Fruit fly (Drosophila melanogaster): Measurements from ENCODE around the gene CG13045.

The CG13045 gene

DNA sequence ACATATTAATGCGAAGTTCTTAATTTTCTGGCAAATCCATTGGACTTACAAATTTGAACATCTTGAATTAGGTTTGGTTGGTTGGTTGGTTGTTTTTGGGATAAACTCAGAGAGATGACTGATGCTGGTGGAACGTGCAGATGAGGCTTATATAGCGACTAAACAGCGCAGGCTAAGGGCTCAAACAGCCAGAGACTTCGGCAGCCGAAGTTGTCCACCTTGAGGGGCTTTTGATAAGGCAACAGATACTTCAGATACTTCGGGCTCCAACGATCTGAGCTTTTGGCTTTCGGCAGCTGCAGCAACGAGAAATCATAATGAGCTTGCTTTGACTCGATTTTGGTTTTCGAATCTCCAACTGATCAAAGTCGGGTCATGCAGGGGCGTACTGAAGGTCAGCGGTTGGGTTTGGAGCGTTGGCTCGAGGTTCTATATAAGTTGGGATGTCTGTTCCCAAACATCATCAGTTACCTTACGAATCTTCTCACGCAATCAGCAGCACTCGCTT, 28.7 kb upstream of the CG13045 start, which contains the start of the genes CG13041 and CG13060:
TSS of gene CG13041 (minus strand) at position 128 of the 508 bp plus-strand sequence.
TSS of gene CG13060 (plus strand) at position 458 of the 508 bp plus-strand sequence.
- no peak for TF ChIP-seq Optix (GFP tag; IDR thresholded peaks at IDR 0.05)
- no peak for TF ChIP-seq CG16779 (GFP tag; IDR thresholded peaks at IDR 0.05)
- TF ChIP-seq chinmo (GFP tag; IDR thresholded peaks at IDR 0.05; ENCODE audit: partially characterized antibody): 0 out of 4 replicates have a peak, but pooled peaks have one; percentile 61
- TF ChIP-seq CG17361 (GFP tag; IDR thresholded peaks at IDR 0.05): no peak
- TF ChIP-seq maf-S (GFP tag; optimal IDR thresholded peaks at IDR 0.05): no peak
- TF ChIP-seq CG3407 (GFP tag; optimal IDR thresholded peaks at IDR 0.05): no peak
- TF ChIP-seq Camta (GFP tag; optimal IDR thresholded peaks at IDR 0.05): no peak
- no peak for TF ChIP-seq exex (tag; optimal IDR thresholded peaks at IDR 0.05)
- peak; percentile 68 for TF ChIP-seq Deaf1 (tag; optimal IDR thresholded peaks at IDR 0.05)
- TF ChIP-seq lab (GFP tag; optimal IDR thresholded peaks at IDR 0.05): no peak
- TF ChIP-seq CG7987 (GFP tag; optimal IDR thresholded peaks at IDR 0.05): no peak

- no peak for TF ChIP-seq CG8290 (GFP tag; optimal IDR thresholded peaks at IDR 0.05)
- TF ChIP-seq CG8290 (tag; optimal IDR thresholded peaks at IDR 0.05): no peak
- TF ChIP-seq Drgx (GFP tag; IDR thresholded peaks at IDR 0.05): no peak
- TF ChIP-seq cato (GFP tag; optimal IDR thresholded peaks at IDR 0.05; ENCODE audit: borderline replicate concordance): no peak
- TF ChIP-seq dan (GFP tag; IDR thresholded peaks at IDR 0.05): no peak
- TF ChIP-seq CG1233 (GFP tag; optimal IDR thresholded peaks at IDR 0.05): no peak
- no peak for TF ChIP-seq disco-r (GFP tag; optimal IDR thresholded peaks at IDR 0.05)
- no peak for TF ChIP-seq Xbp1 (GFP tag; optimal IDR thresholded peaks at IDR 0.05)
- TF ChIP-seq dimm (GFP tag; IDR thresholded peaks at IDR 0.05): no peak
- TF ChIP-seq oc (tag; optimal IDR thresholded peaks at IDR 0.05): no peak
- TF ChIP-seq Spps (tag; optimal IDR thresholded peaks at IDR 0.05): no peak
- TF ChIP-seq lmd (GFP tag; IDR thresholded peaks at IDR 0.05): no peak
- no peak for TF ChIP-seq chinmo (GFP tag; IDR thresholded peaks at IDR 0.05; ENCODE audit: partially characterized antibody)
- TF ChIP-seq abd-A (tag; optimal IDR thresholded peaks at IDR 0.05): no peak
- no peak for TF ChIP-seq Gsc (GFP tag; IDR thresholded peaks at IDR 0.05)
- TF ChIP-seq CG43689 (GFP tag; IDR thresholded peaks at IDR 0.05): no peak
- no peak for TF ChIP-seq CG4360 (GFP tag; IDR thresholded peaks at IDR 0.05)
- TF ChIP-seq CG10321 (GFP tag; IDR thresholded peaks at IDR 0.05): no peak
- no peak for TF ChIP-seq CG6254 (GFP tag; optimal IDR thresholded peaks at IDR 0.05)
- TF ChIP-seq CG4730 (GFP tag; IDR thresholded peaks at IDR 0.05): no peak
- no peak for TF ChIP-seq H2.0 (GFP tag; IDR thresholded peaks at IDR 0.05)
These were observed 27.0 kb upstream of the CG13045 start, which contains the start of gene Nplp3 for dm6 chr3L:16317724-16318123. Nplp3 (plus strand) TSS chr3L:16318024.

DNA sequence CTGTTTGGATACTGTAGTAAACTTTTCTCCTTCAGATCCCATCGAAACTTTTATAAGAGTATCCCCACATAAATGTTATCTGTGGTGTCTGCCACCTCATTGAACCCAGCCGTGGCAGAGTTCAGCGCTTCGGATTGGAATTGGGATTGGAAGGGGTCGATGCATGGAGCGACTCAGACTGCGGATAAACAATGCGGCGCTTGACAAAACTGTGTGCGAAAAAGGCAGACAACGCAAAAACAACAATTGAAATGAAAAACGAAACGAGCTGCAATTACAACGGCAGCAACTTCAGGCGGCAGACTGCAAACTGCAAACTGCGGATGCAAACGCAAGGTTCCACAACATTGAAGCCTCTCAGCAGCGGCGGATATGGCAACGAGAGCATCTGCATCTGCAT, 23.2 kb upstream of the CG13045 start, which contains the start of gene CG13062:
TSS of gene CG13062 (plus strand) at position 301 of the 400 bp plus-strand sequence.
- TF ChIP-seq CG7556 (GFP tag; optimal IDR thresholded peaks at IDR 0.05) (no peak), CG3995 (GFP tag; optimal IDR thresholded peaks at IDR 0.05) (no peak), CG9876 (GFP tag; optimal IDR thresholded peaks at IDR 0.05) (no peak), Dref (GFP tag; IDR thresholded peaks at IDR 0.05) (no peak), lov (optimal IDR thresholded peaks at IDR 0.05) (no peak), lov (GFP tag; IDR thresholded peaks at IDR 0.05) (0 out of 3 replicates have a peak, but pooled peaks have one; percentile 22)

DNA sequence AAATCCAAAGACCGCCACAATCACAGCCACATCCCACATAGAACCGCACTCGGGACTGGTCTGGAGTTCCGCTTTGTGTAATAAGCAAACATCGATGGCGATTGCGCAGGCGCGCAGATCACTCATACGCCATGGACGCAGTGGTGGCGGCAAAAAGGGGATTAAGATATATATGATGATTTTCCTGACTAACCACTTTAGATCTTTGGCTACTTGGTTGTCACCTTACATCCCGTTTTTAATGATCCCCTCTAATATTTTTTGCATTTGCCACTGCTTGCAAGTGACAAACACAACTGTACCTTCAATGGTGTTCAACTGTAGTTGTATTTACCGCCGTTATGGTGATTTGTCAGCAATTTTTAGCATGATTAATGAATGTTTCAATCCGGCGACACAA, 19.2 kb upstream of the CG13045 start:
- TF ChIP-seq CG9215 (GFP tag; IDR thresholded peaks at IDR 0.05) (peak; percentile 42), CG10274 (GFP tag; optimal IDR thresholded peaks at IDR 0.05) (no peak), emc (GFP tag; optimal IDR thresholded peaks at IDR 0.05) (no peak), CG11560 (tag; IDR thresholded peaks at IDR 0.05) (no peak), corto (GFP tag; optimal IDR thresholded peaks at IDR 0.05) (no peak), CG8359 (GFP tag; optimal IDR thresholded peaks at IDR 0.05; ENCODE audit: borderline replicate concordance) (no peak), CG32772 (GFP tag; IDR thresholded peaks at IDR 0.05) (no peak), mam (GFP tag; optimal IDR thresholded peaks at IDR 0.05) (peak; percentile 32), Bdp1 (GFP tag; optimal IDR thresholded peaks at IDR 0.05) (no peak), stc (GFP tag; IDR thresholded peaks at IDR 0.05) (no peak), CG10431 (GFP tag; optimal IDR thresholded peaks at IDR 0.05) (no peak), kay (GFP tag; optimal IDR thresholded peaks at IDR 0.05) (no peak), CG43689 (GFP tag; IDR thresholded peaks at IDR 0.05) (no peak), CG3726 (GFP tag; IDR thresholded peaks at IDR 0.05) (no peak)

All from whole organism, embryonic.